Worm (Caenorhabditis elegans) whole organism, midembryonic: ENCODE results near the gene F48E8.3.
A peak's percentile ranks its signal among the peaks of the same experiment; 100 is the strongest.

Source experiments
- T22C8.4 ChIP-seq: fragments of 200-800 bp; sonication (Bioruptor generic); IDR thresholded peaks from 2 replicates; pipeline ENCODE4 v1.3.6; 2022; ENCODE audit warnings: missing genetic modification characterization, missing compliant biosample characterization
- cog-1 ChIP-seq: sonication (generic microtip); optimal IDR thresholded peaks from 2 replicates; lab custom pipeline; 2016; ENCODE audit warnings: missing genetic modification characterization, missing compliant biosample characterization
- flt-1 ChIP-seq: fragments of 200-800 bp; sonication (Bioruptor generic); IDR thresholded peaks from 2 replicates; pipeline ENCODE4 v1.3.6; 2022; ENCODE audit warnings: missing genetic modification characterization, missing compliant biosample characterization
- klf-2 ChIP-seq: fragments of 200-800 bp; sonication (Bioruptor generic); conservative IDR thresholded peaks from 2 replicates; pipeline ENCODE4 v1.3.6; 2022; ENCODE audit warnings: missing genetic modification reagents, missing genetic modification characterization, missing compliant biosample characterization
- med-1 ChIP-seq: sonication (generic microtip); optimal IDR thresholded peaks from 2 replicates; lab custom pipeline; 2017; ENCODE audit warnings: missing genetic modification characterization, mild to moderate bottlenecking, missing compliant biosample characterization, antibody characterized with exemption, missing genetic modification reagents; ENCODE audit not compliant: insufficient read depth
- ref-1 ChIP-seq: fragments of 200-800 bp; sonication (Bioruptor generic); conservative IDR thresholded peaks from 2 replicates; pipeline ENCODE4 v1.3.6; 2022; ENCODE audit warnings: missing genetic modification reagents, missing genetic modification characterization, missing compliant biosample characterization
- tab-1 ChIP-seq: fragments of 200-800 bp; sonication (Bioruptor generic); IDR thresholded peaks from 2 replicates; pipeline ENCODE4 v1.3.6; 2022; ENCODE audit warnings: missing genetic modification characterization, missing compliant biosample characterization
- ztf-23 ChIP-seq: fragments of 200-800 bp; sonication (Bioruptor generic); IDR thresholded peaks from 2 replicates; pipeline ENCODE4 v1.3.6; 2022; ENCODE audit warnings: missing genetic modification reagents, missing genetic modification characterization, missing compliant biosample characterization
- ztf-29 ChIP-seq: fragments of 200-800 bp; sonication (Bioruptor generic); IDR thresholded peaks from 2 replicates; pipeline ENCODE4 v1.3.6; 2022; ENCODE audit warnings: missing genetic modification reagents, missing genetic modification characterization, missing compliant biosample characterization

The F48E8.3 gene

DNA sequence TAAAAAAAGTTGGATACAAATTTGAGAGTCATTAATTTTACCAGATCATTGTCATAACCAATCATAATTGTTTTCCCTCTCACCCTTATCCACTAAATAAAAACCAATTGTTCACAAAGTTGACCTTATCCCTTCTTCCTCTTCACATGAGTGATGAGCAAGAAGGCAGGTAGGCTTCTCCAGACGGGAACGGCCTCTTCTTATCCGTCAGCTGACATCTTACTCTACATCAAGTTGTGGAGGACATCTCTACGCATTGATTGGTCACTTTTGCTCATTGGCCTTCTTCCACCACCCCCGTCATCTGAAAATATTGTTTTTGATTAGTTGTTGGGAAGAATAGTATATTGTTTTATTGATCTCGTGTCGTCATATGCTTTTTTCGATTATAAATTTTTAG is 25.2 kb downstream of the F48E8.3 start:
- TF ChIP-seq ref-1 (GFP tag; lab: Robert Waterston, UW) (no peak), ztf-23 (GFP tag; lab: Robert Waterston, UW) (no peak), cog-1 (no peak), T22C8.4 (GFP tag; lab: Robert Waterston, UW) (no peak), tab-1 (GFP tag; lab: Robert Waterston, UW) (no peak), klf-2 (GFP tag; lab: Robert Waterston, UW) (no peak)

DNA sequence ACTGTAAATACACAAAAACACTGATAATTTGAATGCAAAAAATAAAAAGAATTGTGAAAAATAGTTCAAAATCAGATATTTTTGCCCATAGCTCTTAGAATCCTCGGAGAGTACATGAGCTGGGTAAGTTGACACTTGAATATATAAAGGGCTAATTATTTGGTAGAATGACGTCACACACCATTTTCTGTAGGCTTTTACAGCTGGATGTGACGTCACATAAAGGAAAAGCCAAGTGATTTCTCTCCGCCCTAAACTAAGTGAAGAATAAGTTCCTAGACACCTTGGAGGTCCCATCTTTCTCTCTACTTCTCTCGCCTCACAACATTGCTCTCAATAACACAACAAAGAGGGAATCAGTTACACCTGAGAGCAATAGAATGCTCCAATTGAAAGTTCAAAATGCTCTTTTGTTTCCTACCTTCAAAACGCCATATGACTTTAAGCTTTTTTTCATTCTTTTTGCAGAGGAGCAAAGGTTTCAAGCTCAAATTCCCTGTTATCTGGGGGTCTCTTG is 26.0 kb downstream of the F48E8.3 start, which contains the start of gene osg-1:
osg-1 (plus strand) TSS at position 467 of the 517 bp plus-strand sequence.
- TF ChIP-seq cog-1 (no peak), ztf-29 (GFP tag; lab: Robert Waterston, UW) (no peak), T22C8.4 (GFP tag; lab: Robert Waterston, UW) (no peak), klf-2 (GFP tag; lab: Robert Waterston, UW) (no peak), ztf-23 (GFP tag; lab: Robert Waterston, UW) (no peak), med-1 (GFP tag; lab: Kevin White, UChicago) (no peak), flt-1 (GFP tag; lab: Robert Waterston, UW) (no peak), ref-1 (GFP tag; lab: Robert Waterston, UW) (no peak), tab-1 (GFP tag; lab: Robert Waterston, UW) (no peak)

- no peak for TF ChIP-seq ztf-29 (GFP tag; lab: Robert Waterston, UW)
- no peak for TF ChIP-seq med-1 (GFP tag; lab: Kevin White, UChicago)
- TF ChIP-seq flt-1 (GFP tag; lab: Robert Waterston, UW): no peak
- TF ChIP-seq klf-2 (GFP tag; lab: Robert Waterston, UW): no peak
- TF ChIP-seq ztf-23 (GFP tag; lab: Robert Waterston, UW): no peak
- no peak for TF ChIP-seq tab-1 (GFP tag; lab: Robert Waterston, UW)
Observed at ce11 chrIII:5495168-5495567, 34.0 kb downstream of the F48E8.3 start, which contains the start of gene R02F2.8. Gene R02F2.8 (minus strand): TSS chrIII:5495268.

- TF ChIP-seq cog-1: no peak
- TF ChIP-seq flt-1 (GFP tag; lab: Robert Waterston, UW): 0 out of 2 replicates have a peak, but pooled peaks have one; percentile 36
Observed at ce11 chrIII:5498973-5499372, 37.8 kb downstream of the F48E8.3 start, which contains the start of gene R02F2.9. Gene R02F2.9 (plus strand): TSS chrIII:5499190.

DNA sequence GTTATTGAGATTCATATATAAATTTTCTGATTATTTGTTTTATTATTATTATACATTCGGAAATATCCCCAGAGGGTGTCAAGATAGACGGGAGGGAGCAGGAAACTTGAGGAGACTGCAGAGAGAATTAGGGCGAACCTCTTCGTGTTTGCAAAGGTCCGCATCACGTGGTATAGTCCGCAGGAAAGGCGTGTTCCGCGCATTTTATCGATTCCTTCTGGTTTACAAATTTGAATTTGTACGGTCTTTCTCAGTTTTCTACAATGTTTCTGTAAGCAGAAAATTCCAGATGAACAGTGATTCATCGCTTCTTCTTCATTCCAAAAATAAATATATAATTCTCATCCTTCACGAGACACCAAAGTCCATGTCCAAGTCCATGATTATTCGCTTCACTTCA is 38.8 kb downstream of the F48E8.3 start:
- TF ChIP-seq ztf-23 (GFP tag; lab: Robert Waterston, UW): no peak

- TF ChIP-seq cog-1: no peak
- TF ChIP-seq ztf-29 (GFP tag; lab: Robert Waterston, UW): no peak
- no peak for TF ChIP-seq ref-1 (GFP tag; lab: Robert Waterston, UW)
- no peak for TF ChIP-seq tab-1 (GFP tag; lab: Robert Waterston, UW)
- TF ChIP-seq klf-2 (GFP tag; lab: Robert Waterston, UW): no peak
- no peak for TF ChIP-seq flt-1 (GFP tag; lab: Robert Waterston, UW)
- no peak for TF ChIP-seq ztf-23 (GFP tag; lab: Robert Waterston, UW)
- no peak for TF ChIP-seq T22C8.4 (GFP tag; lab: Robert Waterston, UW)
Observed at ce11 chrIII:5500732-5501131, 39.6 kb downstream of the F48E8.3 start.

DNA sequence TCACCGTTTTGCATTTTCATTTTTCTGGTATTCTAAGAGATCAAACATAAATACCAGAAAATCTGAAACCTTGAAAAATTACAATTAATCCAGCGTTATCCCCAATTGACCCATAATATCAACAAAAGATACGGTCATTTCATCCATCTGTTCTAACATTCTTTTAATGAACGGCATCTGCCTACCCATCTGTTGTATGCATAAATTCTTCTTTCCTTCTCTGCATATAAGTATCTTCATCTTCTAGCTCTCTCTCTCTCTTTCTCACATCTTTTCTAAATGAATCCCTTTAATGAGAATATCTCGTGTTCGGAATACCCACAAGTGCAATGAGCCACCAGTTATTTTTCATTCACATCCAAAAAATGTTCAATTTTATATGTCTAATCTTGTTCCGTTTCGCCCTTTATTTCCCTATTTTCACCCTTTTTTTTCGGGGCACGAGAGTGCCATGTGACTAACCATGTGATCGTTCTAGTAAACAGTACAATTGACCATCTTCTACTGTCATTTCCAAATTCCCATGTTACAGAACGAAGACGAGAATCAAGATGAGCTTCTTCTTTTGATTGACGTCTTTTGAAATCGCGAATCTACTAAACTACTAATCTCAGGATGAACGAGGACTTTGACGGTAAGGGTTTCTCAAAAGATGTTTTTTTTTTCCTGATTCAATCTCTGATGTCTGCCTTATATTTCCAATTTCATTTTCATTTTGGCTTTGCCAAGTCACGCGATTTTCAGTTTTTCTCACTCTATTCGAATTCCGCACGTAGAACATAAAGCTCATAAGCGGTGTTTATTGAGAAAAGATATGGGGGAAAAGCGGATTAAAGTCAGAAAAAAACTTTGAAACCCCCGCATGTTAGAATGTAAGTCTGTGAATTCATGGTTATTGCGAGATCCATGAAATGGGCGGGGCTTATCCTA is 40.4 kb downstream of the F48E8.3 start, which contains the start of gene R02F2.1:
R02F2.1 (plus strand) TSS at position 528 of the 930 bp plus-strand sequence.
- TF ChIP-seq ztf-29 (GFP tag; lab: Robert Waterston, UW): no peak
- no peak for TF ChIP-seq ztf-23 (GFP tag; lab: Robert Waterston, UW)
- TF ChIP-seq flt-1 (GFP tag; lab: Robert Waterston, UW): no peak
- TF ChIP-seq tab-1 (GFP tag; lab: Robert Waterston, UW): no peak
- no peak for TF ChIP-seq ref-1 (GFP tag; lab: Robert Waterston, UW)
- no peak for TF ChIP-seq klf-2 (GFP tag; lab: Robert Waterston, UW)
- no peak for TF ChIP-seq T22C8.4 (GFP tag; lab: Robert Waterston, UW)

- TF ChIP-seq ref-1 (GFP tag; lab: Robert Waterston, UW): peak; percentile 43; the same call in 1 of the 2 replicates
- no peak for TF ChIP-seq ztf-23 (GFP tag; lab: Robert Waterston, UW)
- TF ChIP-seq cog-1: peak; percentile 56
Observed at ce11 chrIII:5502915-5503575, 41.9 kb downstream of the F48E8.3 start.

DNA sequence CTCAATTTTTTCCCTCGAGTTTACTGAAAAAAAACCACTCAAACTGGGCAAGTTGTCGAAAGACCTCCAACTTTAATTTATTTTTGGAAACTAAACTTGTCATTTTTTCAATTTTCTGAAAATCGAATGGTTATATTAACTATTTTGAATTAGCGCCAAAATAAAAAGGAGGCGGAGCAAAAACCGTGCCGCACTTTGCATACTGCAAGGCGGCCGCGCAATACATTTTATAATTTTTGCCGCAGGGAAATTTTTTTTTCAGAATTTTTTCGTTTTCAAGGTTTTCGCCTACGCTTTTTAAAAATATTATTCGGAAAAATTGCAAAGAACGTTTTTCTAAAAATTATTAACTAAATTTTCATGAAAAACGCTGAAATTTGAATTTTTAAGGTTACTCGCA is 42.5 kb downstream of the F48E8.3 start:
- TF ChIP-seq ztf-29 (GFP tag; lab: Robert Waterston, UW): no peak
- TF ChIP-seq T22C8.4 (GFP tag; lab: Robert Waterston, UW): no peak
- TF ChIP-seq tab-1 (GFP tag; lab: Robert Waterston, UW): no peak
- TF ChIP-seq klf-2 (GFP tag; lab: Robert Waterston, UW): no peak
- no peak for TF ChIP-seq cog-1
- no peak for TF ChIP-seq ztf-23 (GFP tag; lab: Robert Waterston, UW)
- no peak for TF ChIP-seq ref-1 (GFP tag; lab: Robert Waterston, UW)
